Worm (Caenorhabditis elegans) whole organism, midembryonic: ENCODE measurements around the gene aaim-1.

Experiments
- T22C8.4 ChIP-seq: fragments of 200-800 bp; sonication (Bioruptor generic); IDR thresholded peaks from 2 replicates; pipeline ENCODE4 v1.3.6; 2022; ENCODE audit warnings: missing genetic modification characterization, missing compliant biosample characterization
- cog-1 ChIP-seq: sonication (generic microtip); optimal IDR thresholded peaks from 2 replicates; lab custom pipeline; 2016; ENCODE audit warnings: missing genetic modification characterization, missing compliant biosample characterization
- flt-1 ChIP-seq: fragments of 200-800 bp; sonication (Bioruptor generic); IDR thresholded peaks from 2 replicates; pipeline ENCODE4 v1.3.6; 2022; ENCODE audit warnings: missing genetic modification characterization, missing compliant biosample characterization
- klf-2 ChIP-seq: fragments of 200-800 bp; sonication (Bioruptor generic); conservative IDR thresholded peaks from 2 replicates; pipeline ENCODE4 v1.3.6; 2022; ENCODE audit warnings: missing genetic modification reagents, missing genetic modification characterization, missing compliant biosample characterization
- med-1 ChIP-seq: sonication (generic microtip); optimal IDR thresholded peaks from 2 replicates; lab custom pipeline; 2017; ENCODE audit warnings: missing genetic modification characterization, mild to moderate bottlenecking, missing compliant biosample characterization, antibody characterized with exemption, missing genetic modification reagents; ENCODE audit not compliant: insufficient read depth
- ref-1 ChIP-seq: fragments of 200-800 bp; sonication (Bioruptor generic); conservative IDR thresholded peaks from 2 replicates; pipeline ENCODE4 v1.3.6; 2022; ENCODE audit warnings: missing genetic modification reagents, missing genetic modification characterization, missing compliant biosample characterization
- tab-1 ChIP-seq: fragments of 200-800 bp; sonication (Bioruptor generic); IDR thresholded peaks from 2 replicates; pipeline ENCODE4 v1.3.6; 2022; ENCODE audit warnings: missing genetic modification characterization, missing compliant biosample characterization
- ztf-23 ChIP-seq: fragments of 200-800 bp; sonication (Bioruptor generic); IDR thresholded peaks from 2 replicates; pipeline ENCODE4 v1.3.6; 2022; ENCODE audit warnings: missing genetic modification reagents, missing genetic modification characterization, missing compliant biosample characterization
- ztf-29 ChIP-seq: fragments of 200-800 bp; sonication (Bioruptor generic); IDR thresholded peaks from 2 replicates; pipeline ENCODE4 v1.3.6; 2022; ENCODE audit warnings: missing genetic modification reagents, missing genetic modification characterization, missing compliant biosample characterization

DNA sequence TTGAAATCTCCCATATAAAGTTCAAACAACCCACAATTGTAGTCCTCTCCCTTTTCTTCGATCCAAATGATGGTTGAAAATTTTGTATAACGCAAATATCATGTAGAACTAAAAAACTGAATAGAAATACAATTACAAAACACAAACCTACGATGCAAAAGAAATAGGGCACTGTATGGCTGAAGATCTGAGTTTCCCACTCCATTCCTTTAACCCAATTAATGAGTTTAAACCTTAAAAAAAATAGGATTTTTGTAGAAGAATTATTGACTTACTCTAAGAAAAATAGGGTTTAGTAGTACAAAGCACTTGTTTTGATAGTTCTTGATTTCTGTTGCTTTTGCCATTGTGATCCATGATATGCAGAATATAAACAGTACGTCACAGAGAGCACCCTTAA lies 21.2 kb upstream of the aaim-1 start:
- TF ChIP-seq ztf-23 (GFP tag; lab: Robert Waterston, UW) (no peak), ztf-29 (GFP tag; lab: Robert Waterston, UW) (no peak), cog-1 (no peak), flt-1 (GFP tag; lab: Robert Waterston, UW) (no peak), T22C8.4 (GFP tag; lab: Robert Waterston, UW) (no peak), tab-1 (GFP tag; lab: Robert Waterston, UW) (no peak), ref-1 (GFP tag; lab: Robert Waterston, UW) (no peak), med-1 (GFP tag; lab: Kevin White, UChicago) (no peak), klf-2 (no peak)
